Worm (Caenorhabditis elegans): ENCODE data around the gene srlf-22.
"Not testable (repeated sequence)": the region's sequence is repeated elsewhere in the genome, so short reads cannot be mapped to it uniquely, and the experiment has no call there.

Gene srlf-22

DNA sequence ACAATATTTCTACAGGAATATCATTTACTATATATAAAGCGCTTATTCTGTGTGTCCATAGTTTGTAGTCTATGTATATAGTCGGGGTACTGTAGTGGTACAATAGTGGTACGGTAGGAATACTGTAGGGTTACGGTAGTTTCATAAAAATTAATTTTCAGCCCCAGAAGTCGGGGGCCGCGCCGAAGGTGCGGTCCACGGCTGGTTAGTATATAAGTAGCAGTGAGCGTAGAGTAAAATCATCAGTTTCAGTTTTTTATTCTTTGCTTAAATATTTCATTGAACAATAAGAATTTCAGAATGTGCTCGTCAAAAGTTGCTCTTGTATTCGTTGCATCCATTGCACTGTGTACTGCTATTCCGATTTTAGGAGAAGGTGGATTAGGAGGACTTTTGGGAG, at the start of gene srlf-22:
srlf-22 (plus strand) TSS at position 301 of the 400 bp plus-strand sequence.
- TF ChIP-seq aly-2 (tag; optimal IDR thresholded peaks at IDR 0.05); nhr-129 (tag; optimal IDR thresholded peaks at IDR 0.05); ztf-1 (GFP tag; conservative IDR thresholded peaks at IDR 0.05): not testable (repeated sequence)

DNA sequence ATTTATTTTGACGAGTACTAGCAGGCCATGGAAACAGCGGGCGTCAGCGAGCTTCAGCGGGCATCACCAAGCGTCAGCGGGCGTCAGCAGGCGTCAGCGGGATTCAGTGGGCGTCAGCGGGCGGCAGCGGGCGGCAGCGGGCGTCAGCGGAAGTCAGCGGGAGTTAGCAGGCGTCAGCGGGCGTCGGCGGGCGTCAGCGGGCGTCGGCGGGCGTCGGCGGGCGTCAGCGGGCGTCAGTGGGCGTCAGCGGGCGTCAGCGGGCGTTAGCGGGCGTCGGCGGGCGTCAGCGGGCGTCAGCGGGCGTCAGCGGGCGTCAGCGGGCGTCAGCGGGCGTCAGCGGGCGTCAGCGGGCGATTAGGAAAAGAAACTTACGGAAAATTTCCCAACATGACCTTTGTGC, 48.3 kb upstream of the srlf-22 start:
- TF ChIP-seq lin-11 (tag; optimal IDR thresholded peaks at IDR 0.05) (no peak), snpc-4 (tag; optimal IDR thresholded peaks at IDR 0.05) (no peak), ceh-82 (tag; optimal IDR thresholded peaks at IDR 0.05) (no peak), sma-3 (GFP tag; optimal IDR thresholded peaks at IDR 0.05) (no peak), sem-4 (tag; optimal IDR thresholded peaks at IDR 0.05) (no peak), lsy-2 (tag; optimal IDR thresholded peaks at IDR 0.05) (no peak), egl-27 (tag; optimal IDR thresholded peaks at IDR 0.05) (no peak)

DNA sequence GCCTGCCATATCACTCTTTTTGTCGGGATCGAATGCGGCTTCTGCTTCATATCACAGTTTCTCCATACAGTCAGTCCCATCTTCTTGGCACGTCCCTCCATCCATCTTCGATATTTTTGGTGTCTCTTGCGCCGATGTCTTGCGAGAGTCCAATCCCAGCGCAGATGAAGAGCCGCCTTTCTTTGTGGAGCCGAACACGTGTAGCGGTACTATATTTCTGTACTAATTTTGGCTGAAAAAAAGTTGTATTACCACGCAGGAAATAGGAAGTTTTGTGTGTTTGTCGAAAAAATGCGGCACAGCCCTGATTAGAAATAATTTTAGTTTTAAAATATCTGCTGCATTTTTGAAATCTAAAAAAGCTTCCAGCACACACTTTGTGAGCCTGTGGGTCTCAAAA, 47.8 kb upstream of the srlf-22 start, which contains the start of gene K09C6.8:
K09C6.8 (minus strand) TSS at position 101 of the 400 bp plus-strand sequence.
- TF ChIP-seq unc-55 (GFP tag; optimal IDR thresholded peaks at IDR 0.05); nhr-11 (tag; optimal IDR thresholded peaks at IDR 0.05); F13H6.1 (tag; optimal IDR thresholded peaks at IDR 0.05): not testable (repeated sequence)

DNA sequence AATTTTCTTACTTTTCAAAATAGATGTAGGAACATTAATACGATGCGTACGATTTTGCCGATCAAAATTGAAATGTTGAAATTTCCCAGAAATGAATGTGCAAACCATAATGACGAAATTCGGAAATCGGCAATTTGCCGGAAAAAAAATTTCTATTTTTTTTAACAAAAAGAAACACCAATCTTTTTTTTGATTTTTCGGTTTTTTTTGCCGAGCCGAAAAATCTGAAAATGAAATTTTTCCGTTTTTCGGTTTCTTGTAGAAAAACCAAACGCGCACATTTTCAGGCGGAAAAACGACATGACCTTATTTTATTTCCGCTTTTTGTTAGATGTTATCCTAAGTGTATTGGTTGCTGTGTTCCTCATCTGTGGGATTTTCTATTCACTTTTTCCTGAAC, 43.4 kb upstream of the srlf-22 start, which contains the start of gene srbc-13:
srbc-13 (plus strand) TSS at position 301 of the 400 bp plus-strand sequence.
- TF ChIP-seq zag-1 (tag; optimal IDR thresholded peaks at IDR 0.05): no peak

DNA sequence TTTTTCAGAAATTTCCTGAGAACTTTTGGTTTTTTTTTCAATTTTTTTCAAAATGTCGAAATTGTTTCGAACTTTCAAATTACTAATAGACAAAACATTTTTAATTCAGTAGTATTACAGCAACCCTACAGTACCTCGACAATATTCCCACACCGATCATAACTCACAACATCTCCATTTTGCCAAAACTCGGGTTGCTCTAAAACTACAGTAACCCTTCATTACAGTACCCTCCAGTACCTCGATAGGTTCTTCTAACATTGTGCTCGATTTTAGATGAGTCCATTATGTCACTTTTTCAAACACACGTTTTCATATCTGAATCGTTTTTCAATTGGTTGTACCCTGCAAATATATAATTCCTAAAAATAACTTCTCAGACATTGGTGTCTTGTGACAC, 41.9 kb upstream of the srlf-22 start:
- no peak for TF ChIP-seq R02D3.7 (tag; optimal IDR thresholded peaks at IDR 0.05)
- TF ChIP-seq nhr-12 (tag; optimal IDR thresholded peaks at IDR 0.05): no peak
- no peak for TF ChIP-seq ama-1 (optimal IDR thresholded peaks at IDR 0.05)
- no peak for TF ChIP-seq nhr-21 (tag; optimal IDR thresholded peaks at IDR 0.05)

DNA sequence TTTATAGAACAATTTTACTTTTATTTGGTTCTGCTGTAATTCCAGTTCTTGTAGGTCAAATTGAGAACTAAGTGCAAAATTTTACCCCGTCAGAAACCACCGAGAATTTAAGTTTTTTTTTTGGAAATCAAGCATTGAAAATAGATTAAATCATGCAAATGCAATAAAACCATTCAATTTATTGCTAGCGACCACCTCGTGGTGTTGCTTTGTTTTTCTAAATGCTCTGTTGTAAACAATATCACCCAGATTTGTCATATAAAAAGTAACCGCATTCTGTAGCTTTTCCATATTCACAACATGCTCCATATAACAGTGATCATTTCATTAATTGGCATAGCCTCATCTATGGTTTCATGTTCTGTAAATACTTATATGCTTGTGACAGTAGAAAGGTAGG, 41.4 kb upstream of the srlf-22 start, which contains the start of gene srbc-12:
srbc-12 (plus strand) TSS at position 301 of the 400 bp plus-strand sequence.
- TF ChIP-seq snpc-4 (tag; optimal IDR thresholded peaks at IDR 0.05) (no peak), nhr-6 (tag; optimal IDR thresholded peaks at IDR 0.05) (no peak), ztf-11 (tag; optimal IDR thresholded peaks at IDR 0.05) (no peak), lin-11 (tag; optimal IDR thresholded peaks at IDR 0.05) (no peak), elt-1 (tag; optimal IDR thresholded peaks at IDR 0.05) (no peak), nhr-21 (tag; optimal IDR thresholded peaks at IDR 0.05) (no peak), crh-2 (tag; optimal IDR thresholded peaks at IDR 0.05) (no peak), nhr-77 (tag; optimal IDR thresholded peaks at IDR 0.05) (no peak), nhr-10 (tag; optimal IDR thresholded peaks at IDR 0.05) (no peak), unc-62 (GFP tag; optimal IDR thresholded peaks at IDR 0.05) (no peak), unc-55 (GFP tag; optimal IDR thresholded peaks at IDR 0.05) (no peak), egl-27 (tag; optimal IDR thresholded peaks at IDR 0.05) (no peak), gmeb-1 (tag; optimal IDR thresholded peaks at IDR 0.05) (no peak), nhr-25 (tag; optimal IDR thresholded peaks at IDR 0.05) (no peak), sma-3 (GFP tag; optimal IDR thresholded peaks at IDR 0.05) (no peak), lsy-2 (tag; optimal IDR thresholded peaks at IDR 0.05) (no peak), peb-1 (tag; optimal IDR thresholded peaks at IDR 0.05) (no peak), elt-3 (tag; optimal IDR thresholded peaks at IDR 0.05) (no peak)

DNA sequence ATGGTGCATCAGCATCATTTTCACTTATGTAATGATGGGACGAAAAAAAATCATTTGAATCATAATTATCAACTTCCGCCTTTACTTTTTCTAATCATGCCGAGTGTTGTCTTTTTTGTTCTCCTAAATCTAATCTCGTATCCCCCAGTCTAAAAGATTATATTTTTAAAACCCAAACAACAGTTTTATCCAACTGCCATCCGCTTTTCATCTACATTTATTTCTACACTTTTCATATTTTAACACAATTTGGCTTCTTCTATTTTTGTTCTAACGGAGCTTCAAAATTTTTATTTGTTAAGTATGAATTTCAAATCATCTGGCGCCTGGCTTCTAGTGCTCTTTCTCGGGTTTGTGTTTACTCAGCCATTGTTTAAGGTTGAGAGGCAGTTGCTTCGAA, 38.8 kb upstream of the srlf-22 start, which contains the start of gene K09C6.3:
K09C6.3 (plus strand) TSS at position 301 of the 400 bp plus-strand sequence.
- no peak for TF ChIP-seq sma-3 (GFP tag; optimal IDR thresholded peaks at IDR 0.05)
- no peak for TF ChIP-seq nhr-77 (tag; optimal IDR thresholded peaks at IDR 0.05)
- TF ChIP-seq ztf-1 (GFP tag; conservative IDR thresholded peaks at IDR 0.05): no peak
- TF ChIP-seq mbf-1 (tag; optimal IDR thresholded peaks at IDR 0.05): no peak
- TF ChIP-seq ceh-82 (tag; optimal IDR thresholded peaks at IDR 0.05): no peak
- no peak for TF ChIP-seq nhr-12 (tag; optimal IDR thresholded peaks at IDR 0.05)
- no peak for TF ChIP-seq ZK546.5 (tag; optimal IDR thresholded peaks at IDR 0.05)

Measured in whole organism, L2 larva.